Fruit fly (Drosophila melanogaster) whole organism, adult: ENCODE measurements around the gene CG15498.

Experiments used
- CG12768 ChIP-seq: fragments of 200-800 bp; sonication (Bioruptor generic); optimal IDR thresholded peaks from 2 replicates; lab custom pipeline; 2017; ENCODE audit warnings: missing biosample characterization, missing genetic modification characterization, mild to moderate bottlenecking, moderate library complexity, missing genetic modification reagents
- Crg-1 ChIP-seq: fragments of 200-800 bp; sonication (Bioruptor generic); optimal IDR thresholded peaks from 2 replicates; lab custom pipeline; 2016; ENCODE audit warnings: missing biosample characterization, missing genetic modification characterization
- Hr96 ChIP-seq: fragments of 200-800 bp; sonication (Bioruptor generic); optimal IDR thresholded peaks from 2 replicates; lab custom pipeline; 2016; ENCODE audit warnings: missing biosample characterization, missing genetic modification characterization
- bab1 ChIP-seq: fragments of 200-800 bp; sonication (Bioruptor generic); optimal IDR thresholded peaks from 3 replicates; lab custom pipeline; 2019; ENCODE audit warnings: missing biosample characterization, mild to moderate bottlenecking, missing genetic modification characterization, moderate library complexity
- cic ChIP-seq: fragments of 200-800 bp; sonication (Bioruptor generic); optimal IDR thresholded peaks from 2 replicates; lab custom pipeline; 2017; ENCODE audit warnings: missing biosample characterization, mild to moderate bottlenecking, missing genetic modification characterization, moderate library complexity
- ovo ChIP-seq: fragments of 200-800 bp; sonication (Bioruptor generic); optimal IDR thresholded peaks from 2 replicates; lab custom pipeline; 2016; ENCODE audit warnings: missing biosample characterization, missing genetic modification characterization
- pad ChIP-seq: fragments of 200-800 bp; sonication (Bioruptor generic); optimal IDR thresholded peaks from 3 replicates; lab custom pipeline; 2017; ENCODE audit warnings: missing biosample characterization, missing genetic modification characterization, mild to moderate bottlenecking, moderate library complexity, missing genetic modification reagents
- toe ChIP-seq: fragments of 200-800 bp; sonication (Bioruptor generic); optimal IDR thresholded peaks from 2 replicates; lab custom pipeline; 2016; ENCODE audit warnings: missing biosample characterization, missing genetic modification characterization

dm6 chr3R:21589500-21590202 lies 20.7 kb upstream of the CG15498 start:
- no peak for TF ChIP-seq Hr96 (GFP tag; lab: Kevin White, UChicago)
- peak; percentile 100 for TF ChIP-seq cic (GFP tag; lab: Kevin White, UChicago)
- TF ChIP-seq toe (GFP tag; lab: Kevin White, UChicago) = no peak
- TF ChIP-seq pad (GFP tag; lab: Kevin White, UChicago) = no peak
- TF ChIP-seq ovo (GFP tag; lab: Kevin White, UChicago) = no peak
- TF ChIP-seq CG12768 (GFP tag; lab: Kevin White, UChicago) = no peak
- no peak for TF ChIP-seq bab1 (GFP tag; lab: Kevin White, UChicago)
- TF ChIP-seq Crg-1 (GFP tag; lab: Kevin White, UChicago) = peak; percentile 29
